Fruit fly (Drosophila melanogaster) whole organism, embryonic: Measurements from ENCODE around the gene Ilp6.
A peak's percentile ranks its signal among the peaks of the same experiment; 100 is the strongest.

Experiments
- Adf1 ChIP-seq: fragments of 200-800 bp; sonication (Bioruptor generic); IDR thresholded peaks from 2 replicates; pipeline ENCODE4 v1.3.6; 2022; ENCODE audit warnings: missing biosample characterization, missing genetic modification characterization
- Antp ChIP-seq: fragments of 200-800 bp; sonication (Bioruptor generic); optimal IDR thresholded peaks from 3 replicates; lab custom pipeline; 2016; ENCODE audit warnings: missing biosample characterization, missing genetic modification characterization
- CG10431 ChIP-seq: fragments of 200-800 bp; sonication (Bioruptor generic); optimal IDR thresholded peaks from 3 replicates; lab custom pipeline; 2018; ENCODE audit warnings: missing biosample characterization, mild to moderate bottlenecking, missing genetic modification characterization
- CG10979 ChIP-seq: fragments of 200-800 bp; sonication (Bioruptor generic); optimal IDR thresholded peaks from 2 replicates; lab custom pipeline; 2018; ENCODE audit warnings: missing biosample characterization, mild to moderate bottlenecking, missing genetic modification characterization, moderate library complexity
- CG11695 ChIP-seq: fragments of 200-800 bp; sonication (Bioruptor generic); IDR thresholded peaks from 3 replicates; pipeline ENCODE4 v1.3.6; 2022; ENCODE audit warnings: missing biosample characterization, missing genetic modification characterization
- CG12155 ChIP-seq: fragments of 200-800 bp; sonication (Bioruptor generic); optimal IDR thresholded peaks from 3 replicates; lab custom pipeline; 2016; ENCODE audit warnings: missing biosample characterization, missing genetic modification characterization
- CG12219 ChIP-seq: fragments of 200-800 bp; sonication (Bioruptor generic); optimal IDR thresholded peaks from 3 replicates; lab custom pipeline; 2018; ENCODE audit warnings: missing biosample characterization, mild to moderate bottlenecking, missing genetic modification characterization
- CG13287 ChIP-seq: fragments of 200-800 bp; sonication (Bioruptor generic); IDR thresholded peaks from 2 replicates; pipeline ENCODE4 v1.3.6; 2022; ENCODE audit warnings: missing biosample characterization, missing genetic modification characterization; ENCODE audit not compliant: partially characterized antibody
- CG15011 ChIP-seq: fragments of 200-800 bp; sonication (Bioruptor generic); optimal IDR thresholded peaks from 3 replicates; lab custom pipeline; 2018; ENCODE audit warnings: missing biosample characterization, mild to moderate bottlenecking, missing genetic modification characterization
- CG15514 ChIP-seq: fragments of 200-800 bp; sonication (Bioruptor generic); optimal IDR thresholded peaks from 3 replicates; lab custom pipeline; 2017; ENCODE audit warnings: missing biosample characterization, missing genetic modification characterization, mild to moderate bottlenecking, moderate library complexity, missing genetic modification reagents
- CG17568 ChIP-seq: fragments of 200-800 bp; sonication (Bioruptor generic); optimal IDR thresholded peaks from 2 replicates; lab custom pipeline; 2018; ENCODE audit warnings: missing biosample characterization, mild to moderate bottlenecking, missing genetic modification characterization, moderate library complexity
- CG17829 ChIP-seq: fragments of 200-800 bp; optimal IDR thresholded peaks from 2 replicates; lab custom pipeline; 2019; ENCODE audit warnings: missing biosample characterization, mild to moderate bottlenecking, missing genetic modification characterization, moderate library complexity
- CG1832 ChIP-seq: fragments of 200-800 bp; sonication (Bioruptor generic); optimal IDR thresholded peaks from 2 replicates; lab custom pipeline; 2017; ENCODE audit warnings: missing biosample characterization, mild to moderate bottlenecking, missing genetic modification characterization, inconsistent platforms
- CG2116 ChIP-seq: fragments of 200-800 bp; sonication (Bioruptor generic); optimal IDR thresholded peaks from 3 replicates; lab custom pipeline; 2018; ENCODE audit warnings: missing biosample characterization, mild to moderate bottlenecking, missing genetic modification characterization
- CG30020 ChIP-seq: fragments of 200-800 bp; optimal IDR thresholded peaks from 2 replicates; lab custom pipeline; 2019; ENCODE audit warnings: missing biosample characterization, mild to moderate bottlenecking, missing genetic modification characterization, moderate library complexity
- CG3065 ChIP-seq: fragments of 200-800 bp; sonication (Bioruptor generic); optimal IDR thresholded peaks from 2 replicates; lab custom pipeline; 2016; ENCODE audit warnings: missing biosample characterization, missing genetic modification characterization
- CG34224 ChIP-seq: fragments of 200-800 bp; sonication (Bioruptor generic); IDR thresholded peaks from 3 replicates; pipeline ENCODE4 v1.3.6; 2022; ENCODE audit warnings: missing biosample characterization, missing genetic modification characterization; ENCODE audit not compliant: partially characterized antibody
- CG34376 ChIP-seq: fragments of 200-800 bp; sonication (Bioruptor generic); optimal IDR thresholded peaks from 2 replicates; lab custom pipeline; 2018; ENCODE audit warnings: missing biosample characterization, mild to moderate bottlenecking, missing genetic modification characterization
- CG3995 ChIP-seq: fragments of 200-800 bp; sonication (Bioruptor generic); optimal IDR thresholded peaks from 3 replicates; lab custom pipeline; 2016; ENCODE audit warnings: missing biosample characterization, missing genetic modification characterization
- CG4282 ChIP-seq: fragments of 200-800 bp; sonication (Bioruptor generic); optimal IDR thresholded peaks from 2 replicates; lab custom pipeline; 2016; ENCODE audit warnings: missing biosample characterization, missing genetic modification characterization
- CG4707 ChIP-seq: fragments of 200-800 bp; sonication (Bioruptor generic); optimal IDR thresholded peaks from 2 replicates; lab custom pipeline; 2018; ENCODE audit warnings: missing biosample characterization, mild to moderate bottlenecking, missing genetic modification characterization, moderate library complexity
- CG6791 ChIP-seq: fragments of 200-800 bp; sonication (Bioruptor generic); IDR thresholded peaks from 3 replicates; pipeline ENCODE4 v1.3.6; 2022; ENCODE audit warnings: missing biosample characterization, missing genetic modification characterization; ENCODE audit not compliant: partially characterized antibody
- CTCF ChIP-seq: fragments of 200-800 bp; sonication (Bioruptor generic); optimal IDR thresholded peaks from 2 replicates; lab custom pipeline; 2017; ENCODE audit warnings: missing biosample characterization, mild to moderate bottlenecking, missing genetic modification characterization, moderate library complexity
- Dref ChIP-seq: fragments of 200-800 bp; sonication (Bioruptor generic); IDR thresholded peaks from 2 replicates; pipeline ENCODE4 v1.3.6; 2022; ENCODE audit warnings: missing biosample characterization, missing genetic modification characterization
- Hr39 ChIP-seq: fragments of >200 bp; optimal IDR thresholded peaks from 2 replicates; lab custom pipeline; 2017
- Med ChIP-seq: fragments of 200-800 bp; sonication (Bioruptor generic); peaks from one replicate; lab custom pipeline; 2016; ENCODE audit warnings: missing biosample characterization, missing genetic modification characterization, mild to moderate bottlenecking, inconsistent platforms, moderate library complexity
- Pdp1 ChIP-seq, 2 experiments: fragments of 200-800 bp; sonication (Bioruptor generic); optimal IDR thresholded peaks; 3 replicates each; lab custom pipeline; 2016; ENCODE audit warnings: missing biosample characterization in 2 of 2, missing genetic modification characterization in 2 of 2, mild to moderate bottlenecking in 1 of 2, moderate library complexity in 1 of 2
- Scr ChIP-seq: fragments of 200-800 bp; sonication (Bioruptor generic); IDR thresholded peaks from 2 replicates; pipeline ENCODE4 v1.3.6; 2022; ENCODE audit warnings: missing biosample characterization, missing genetic modification characterization; ENCODE audit not compliant: partially characterized antibody
- cato ChIP-seq: fragments of 200-800 bp; sonication (Bioruptor generic); optimal IDR thresholded peaks from 2 replicates; lab custom pipeline; 2016; ENCODE audit warnings: missing biosample characterization, missing genetic modification characterization, borderline replicate concordance
- cg ChIP-seq: fragments of 200-800 bp; sonication (Bioruptor generic); optimal IDR thresholded peaks from 3 replicates; lab custom pipeline; 2019; ENCODE audit warnings: missing biosample characterization, mild to moderate bottlenecking, missing genetic modification characterization, moderate library complexity
- chif ChIP-seq, 2 experiments: fragments of 200-800 bp; sonication (Bioruptor generic); optimal IDR thresholded peaks; 3 replicates each; lab custom pipeline; 2016; ENCODE audit warnings: missing biosample characterization in 2 of 2, missing genetic modification characterization in 2 of 2
- chn ChIP-seq: fragments of 200-800 bp; sonication (Bioruptor generic); optimal IDR thresholded peaks from 2 replicates; lab custom pipeline; 2016; ENCODE audit warnings: missing biosample characterization, missing genetic modification characterization
- crp ChIP-seq, 2 experiments: fragments of 200-800 bp; sonication (Bioruptor generic); optimal IDR thresholded peaks; 2 replicates in 1 of 2; 3 replicates in 1 of 2; lab custom pipeline; 2017; ENCODE audit warnings: missing biosample characterization in 2 of 2, missing genetic modification characterization in 2 of 2, mild to moderate bottlenecking in 1 of 2, moderate library complexity in 1 of 2
- exex ChIP-seq: fragments of 200-800 bp; sonication (Bioruptor generic); optimal IDR thresholded peaks from 4 replicates; lab custom pipeline; 2018; ENCODE audit warnings: missing biosample characterization, mild to moderate bottlenecking, missing genetic modification characterization, moderate library complexity
- fd64A ChIP-seq: fragments of 200-800 bp; sonication (Bioruptor generic); optimal IDR thresholded peaks from 3 replicates; lab custom pipeline; 2018; ENCODE audit warnings: missing biosample characterization, mild to moderate bottlenecking, missing genetic modification characterization
- grn ChIP-seq: fragments of 200-800 bp; sonication (Bioruptor generic); optimal IDR thresholded peaks from 3 replicates; lab custom pipeline; 2017; ENCODE audit warnings: missing biosample characterization, missing genetic modification characterization
- gsb-n ChIP-seq: fragments of 200-800 bp; sonication (Bioruptor generic); optimal IDR thresholded peaks from 3 replicates; lab custom pipeline; 2018; ENCODE audit warnings: missing biosample characterization, mild to moderate bottlenecking, missing genetic modification characterization
- her ChIP-seq: fragments of 200-800 bp; sonication (Bioruptor generic); optimal IDR thresholded peaks from 2 replicates; lab custom pipeline; 2016; ENCODE audit warnings: missing biosample characterization, missing genetic modification characterization
- hth ChIP-seq: fragments of >200 bp; optimal IDR thresholded peaks from 2 replicates; lab custom pipeline; 2017; ENCODE audit warnings: inconsistent platforms
- nau ChIP-seq: fragments of 200-800 bp; sonication (Bioruptor generic); optimal IDR thresholded peaks from 3 replicates; lab custom pipeline; 2017; ENCODE audit warnings: missing biosample characterization, mild to moderate bottlenecking, missing genetic modification characterization, missing genetic modification reagents
- nmo ChIP-seq: fragments of 200-800 bp; sonication (Bioruptor generic); optimal IDR thresholded peaks from 2 replicates; lab custom pipeline; 2018; ENCODE audit warnings: missing biosample characterization, mild to moderate bottlenecking, missing genetic modification characterization, moderate library complexity
- nom ChIP-seq: fragments of 200-800 bp; sonication (Bioruptor generic); optimal IDR thresholded peaks from 2 replicates; lab custom pipeline; 2017; ENCODE audit warnings: missing biosample characterization, missing genetic modification characterization, mild to moderate bottlenecking, moderate library complexity, missing genetic modification reagents
- onecut ChIP-seq: fragments of 200-800 bp; sonication (Bioruptor generic); IDR thresholded peaks from 2 replicates; pipeline ENCODE4 v1.3.6; 2022; ENCODE audit warnings: missing biosample characterization, missing genetic modification characterization
- pho ChIP-seq: fragments of 200-800 bp; sonication (Bioruptor generic); optimal IDR thresholded peaks from 2 replicates; lab custom pipeline; 2016; ENCODE audit warnings: missing biosample characterization, missing genetic modification characterization
- pita ChIP-seq: fragments of 200-800 bp; sonication (Bioruptor generic); optimal IDR thresholded peaks from 2 replicates; lab custom pipeline; 2017; ENCODE audit warnings: missing biosample characterization, mild to moderate bottlenecking, missing genetic modification characterization
- pros ChIP-seq: fragments of 200-800 bp; sonication (Bioruptor generic); optimal IDR thresholded peaks from 3 replicates; lab custom pipeline; 2019; ENCODE audit warnings: missing biosample characterization, mild to moderate bottlenecking, missing genetic modification characterization, moderate library complexity
- sqz ChIP-seq: fragments of 200-800 bp; sonication (Bioruptor generic); optimal IDR thresholded peaks from 3 replicates; lab custom pipeline; 2018; ENCODE audit warnings: missing biosample characterization, mild to moderate bottlenecking, missing genetic modification characterization
- usp ChIP-seq: fragments of >200 bp; optimal IDR thresholded peaks from 2 replicates; lab custom pipeline; 2017; ENCODE audit warnings: missing biosample characterization, missing genetic modification characterization
- wek ChIP-seq: fragments of 200-800 bp; sonication (Bioruptor generic); optimal IDR thresholded peaks from 3 replicates; lab custom pipeline; 2018; ENCODE audit warnings: missing biosample characterization, mild to moderate bottlenecking, missing genetic modification characterization, moderate library complexity
- yki ChIP-seq: fragments of >200 bp; optimal IDR thresholded peaks from 3 replicates; lab custom pipeline; 2018

Ilp6 gene

dm6 chrX:2317347-2317832 lies 17.1 kb downstream of the Ilp6 start (continued):
- TF ChIP-seq hth = no peak
- TF ChIP-seq fd64A (GFP tag; lab: Kevin White, UChicago) = no peak
- no peak for TF ChIP-seq CG4282
- TF ChIP-seq onecut (GFP tag; lab: Robert Waterston, UW) = peak; percentile 36
- no peak for TF ChIP-seq Dref (GFP tag; lab: Robert Waterston, UW)
- peak; percentile 64 for TF ChIP-seq CG1832 (GFP tag; lab: Kevin White, UChicago)
- TF ChIP-seq CG17568 (GFP tag; lab: Kevin White, UChicago) = peak; percentile 10
- TF ChIP-seq nom (GFP tag; lab: Kevin White, UChicago) = peak; percentile 57
- TF ChIP-seq pho = peak; percentile 2
- TF ChIP-seq pita (GFP tag; lab: Kevin White, UChicago) = no peak
- TF ChIP-seq chn = peak; percentile 7
- TF ChIP-seq Antp = no peak
- peak; percentile 2 for TF ChIP-seq exex (tag; lab: Kevin White, UChicago)
- peak; percentile 78 for TF ChIP-seq nau (GFP tag; lab: Kevin White, UChicago)
- peak; percentile 31 for TF ChIP-seq Scr (GFP tag; lab: Robert Waterston, UW)
- TF ChIP-seq CG3065 = no peak
- peak; percentile 99 for TF ChIP-seq yki
- TF ChIP-seq CTCF (GFP tag; lab: Kevin White, UChicago) = no peak
- TF ChIP-seq chif (GFP tag; optimal IDR thresholded peaks at IDR 0.05; lab: Kevin White, UChicago) = no peak
- peak; percentile 97 for TF ChIP-seq pros
- peak; percentile 60 for TF ChIP-seq Hr39
- TF ChIP-seq crp (GFP tag; optimal IDR thresholded peaks at IDR 0.05; lab: Kevin White, UChicago) = peak in 1 of 2 experiments; percentile 72
- no peak for TF ChIP-seq CG2116 (GFP tag; lab: Kevin White, UChicago)
- TF ChIP-seq CG11695 (GFP tag; lab: Robert Waterston, UW) = peak; percentile 36; the same call in 1 of the 3 replicates
- TF ChIP-seq Pdp1 (GFP tag; optimal IDR thresholded peaks at IDR 0.05; lab: Kevin White, UChicago) = peak in 1 of 2 experiments; percentile 20
- TF ChIP-seq Med (GFP tag; lab: Kevin White, UChicago) = peak; percentile 77
- no peak for TF ChIP-seq nmo (GFP tag; lab: Kevin White, UChicago)
- TF ChIP-seq cato (GFP tag; lab: Kevin White, UChicago) = no peak
- TF ChIP-seq CG12219 = peak; percentile 24
- no peak for TF ChIP-seq usp (GFP tag; lab: Kevin White, UChicago)
- TF ChIP-seq cg (GFP tag; lab: Kevin White, UChicago) = peak; percentile 79
- TF ChIP-seq CG4707 (GFP tag; lab: Kevin White, UChicago) = peak; percentile 47
- TF ChIP-seq CG13287 (GFP tag; lab: Robert Waterston, UW) = peak; percentile 49; the same call in 1 of the 2 replicates
- no peak for TF ChIP-seq CG15011 (GFP tag; lab: Kevin White, UChicago)
- TF ChIP-seq sqz = peak; percentile 92
- TF ChIP-seq CG17829 = no peak
- peak; percentile 49 for TF ChIP-seq CG10431
- TF ChIP-seq CG12155 = no peak
- TF ChIP-seq gsb-n = peak; percentile 21
- TF ChIP-seq CG34376 (GFP tag; lab: Kevin White, UChicago) = peak; percentile 76
- TF ChIP-seq CG34224 (GFP tag; lab: Robert Waterston, UW) = peak; percentile 62
- TF ChIP-seq CG6791 (GFP tag; lab: Robert Waterston, UW) = no peak; the same call in 2 of the 3 replicates
- TF ChIP-seq Adf1 (GFP tag; lab: Robert Waterston, UW) = peak; percentile 74
- no peak for TF ChIP-seq CG30020 (tag; lab: Kevin White, UChicago)
- no peak for TF ChIP-seq CG10979 (tag; lab: Kevin White, UChicago)
- peak; percentile 59 for TF ChIP-seq grn
- TF ChIP-seq her = no peak
- peak; percentile 31 for TF ChIP-seq wek (GFP tag; lab: Kevin White, UChicago)
- peak; percentile 76 for TF ChIP-seq CG3995 (GFP tag; lab: Kevin White, UChicago)
- TF ChIP-seq CG15514 = peak; percentile 48
